Worm (Caenorhabditis elegans): Measurements from ENCODE around the gene Y57A10A.27.

- no peak for TF ChIP-seq pqm-1 (tag; optimal IDR thresholded peaks at IDR 0.05)
- no peak for TF ChIP-seq nhr-11 (tag; optimal IDR thresholded peaks at IDR 0.05)
- no peak for TF ChIP-seq ttx-3 (tag; optimal IDR thresholded peaks at IDR 0.05)
- TF ChIP-seq K09A11.1 (tag; optimal IDR thresholded peaks at IDR 0.05; ENCODE audit: insufficient read depth) = no peak
- TF ChIP-seq ama-1 (optimal IDR thresholded peaks at IDR 0.05) = no peak
- TF ChIP-seq ceh-18 (tag; optimal IDR thresholded peaks at IDR 0.05) = no peak
- TF ChIP-seq pha-4 (tag; optimal IDR thresholded peaks at IDR 0.05) = no peak
- TF ChIP-seq rnt-1 (tag; optimal IDR thresholded peaks at IDR 0.05) = no peak
- no peak for TF ChIP-seq madf-2 (tag; optimal IDR thresholded peaks at IDR 0.05)
- TF ChIP-seq ceh-6 (GFP tag; optimal IDR thresholded peaks at IDR 0.05) = no peak
- no peak for TF ChIP-seq sox-4 (tag; optimal IDR thresholded peaks at IDR 0.05)
- TF ChIP-seq ets-4 (tag; optimal IDR thresholded peaks at IDR 0.05) = no peak
- no peak for TF ChIP-seq fkh-10 (GFP tag; optimal IDR thresholded peaks at IDR 0.05)
Measured at ce11 chrII:12303142-12303541, 28.3 kb upstream of the Y57A10A.27 start, which contains the start of gene sre-50.
